Worm (Caenorhabditis elegans) whole organism, midembryonic: Measurements from ENCODE around the gene syp-2.

Source experiments
- T22C8.4 ChIP-seq: fragments of 200-800 bp; sonication (Bioruptor generic); IDR thresholded peaks from 2 replicates; pipeline ENCODE4 v1.3.6; 2022; ENCODE audit warnings: missing genetic modification characterization, missing compliant biosample characterization
- cog-1 ChIP-seq: sonication (generic microtip); optimal IDR thresholded peaks from 2 replicates; lab custom pipeline; 2016; ENCODE audit warnings: missing genetic modification characterization, missing compliant biosample characterization
- flt-1 ChIP-seq: fragments of 200-800 bp; sonication (Bioruptor generic); IDR thresholded peaks from 2 replicates; pipeline ENCODE4 v1.3.6; 2022; ENCODE audit warnings: missing genetic modification characterization, missing compliant biosample characterization
- klf-2 ChIP-seq: fragments of 200-800 bp; sonication (Bioruptor generic); conservative IDR thresholded peaks from 2 replicates; pipeline ENCODE4 v1.3.6; 2022; ENCODE audit warnings: missing genetic modification reagents, missing genetic modification characterization, missing compliant biosample characterization
- med-1 ChIP-seq: sonication (generic microtip); optimal IDR thresholded peaks from 2 replicates; lab custom pipeline; 2017; ENCODE audit warnings: missing genetic modification characterization, mild to moderate bottlenecking, missing compliant biosample characterization, antibody characterized with exemption, missing genetic modification reagents; ENCODE audit not compliant: insufficient read depth
- ref-1 ChIP-seq: fragments of 200-800 bp; sonication (Bioruptor generic); conservative IDR thresholded peaks from 2 replicates; pipeline ENCODE4 v1.3.6; 2022; ENCODE audit warnings: missing genetic modification reagents, missing genetic modification characterization, missing compliant biosample characterization
- ztf-23 ChIP-seq: fragments of 200-800 bp; sonication (Bioruptor generic); IDR thresholded peaks from 2 replicates; pipeline ENCODE4 v1.3.6; 2022; ENCODE audit warnings: missing genetic modification reagents, missing genetic modification characterization, missing compliant biosample characterization
- ztf-29 ChIP-seq: fragments of 200-800 bp; sonication (Bioruptor generic); IDR thresholded peaks from 2 replicates; pipeline ENCODE4 v1.3.6; 2022; ENCODE audit warnings: missing genetic modification reagents, missing genetic modification characterization, missing compliant biosample characterization

DNA sequence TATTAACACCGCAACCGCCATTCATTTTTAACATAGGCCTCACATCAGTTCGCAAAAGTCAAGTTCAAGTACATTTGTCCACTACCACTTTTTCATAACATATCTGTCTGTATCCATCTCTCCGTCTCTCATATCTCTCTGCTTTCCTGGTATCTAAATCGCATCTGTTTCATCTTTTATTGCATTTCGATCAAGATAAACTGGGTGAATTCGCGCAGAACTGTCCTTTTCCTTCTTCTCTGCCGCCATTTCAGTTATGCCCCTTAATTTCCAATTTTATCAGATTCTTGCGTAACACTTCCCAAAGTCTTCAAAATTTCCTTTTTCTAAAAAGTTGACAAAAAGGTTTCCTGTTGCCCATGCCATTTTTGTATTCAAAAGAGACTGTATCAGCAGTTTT is 13.0 kb upstream of the syp-2 start:
- no peak for TF ChIP-seq ztf-29 (GFP tag; lab: Robert Waterston, UW)
- no peak for TF ChIP-seq med-1 (GFP tag; lab: Kevin White, UChicago)
- no peak for TF ChIP-seq klf-2 (GFP tag; lab: Robert Waterston, UW)
- TF ChIP-seq cog-1 (tag; lab: Kevin White, UChicago) = no peak
- no peak for TF ChIP-seq flt-1 (GFP tag; lab: Robert Waterston, UW)
- TF ChIP-seq ref-1 (GFP tag; lab: Robert Waterston, UW) = no peak
- TF ChIP-seq ztf-23 (GFP tag; lab: Robert Waterston, UW) = no peak
- TF ChIP-seq T22C8.4 (GFP tag; lab: Robert Waterston, UW) = no peak
